Fruit fly (Drosophila melanogaster) whole organism, embryonic: ENCODE measurements around the gene CG17121.

Source experiments
- Abd-B ChIP-seq: fragments of 200-800 bp; sonication (Bioruptor generic); optimal IDR thresholded peaks from 2 replicates; lab custom pipeline; 2018; ENCODE audit warnings: missing biosample characterization, mild to moderate bottlenecking, missing genetic modification characterization, moderate library complexity
- B-H2 ChIP-seq: fragments of 200-800 bp; sonication (Bioruptor generic); optimal IDR thresholded peaks from 2 replicates; lab custom pipeline; 2018; ENCODE audit warnings: missing biosample characterization, mild to moderate bottlenecking, missing genetic modification characterization
- BEAF-32 ChIP-seq: fragments of 200-800 bp; sonication (Bioruptor generic); optimal IDR thresholded peaks from 3 replicates; lab custom pipeline; 2017; ENCODE audit warnings: missing biosample characterization, missing genetic modification characterization, mild to moderate bottlenecking, moderate library complexity, missing genetic modification reagents
- Bgb ChIP-seq: fragments of 200-800 bp; sonication (Bioruptor generic); IDR thresholded peaks from 2 replicates; pipeline ENCODE4 v1.3.6; 2022; ENCODE audit warnings: missing biosample characterization, missing genetic modification characterization; ENCODE audit not compliant: partially characterized antibody
- CG10654 ChIP-seq: fragments of 200-800 bp; sonication (Bioruptor generic); optimal IDR thresholded peaks from 2 replicates; lab custom pipeline; 2016; ENCODE audit warnings: missing biosample characterization, missing genetic modification characterization
- CG11093 ChIP-seq: fragments of 200-800 bp; sonication (Bioruptor generic); IDR thresholded peaks from 3 replicates; pipeline ENCODE4 v1.3.6; 2022; ENCODE audit warnings: missing biosample characterization, missing genetic modification characterization
- CG12071 ChIP-seq: fragments of 200-800 bp; sonication (Bioruptor generic); optimal IDR thresholded peaks from 3 replicates; lab custom pipeline; 2018; ENCODE audit warnings: missing biosample characterization, mild to moderate bottlenecking, missing genetic modification characterization
- CG12391 ChIP-seq: fragments of 200-800 bp; sonication (Bioruptor generic); optimal IDR thresholded peaks from 3 replicates; lab custom pipeline; 2018; ENCODE audit warnings: missing biosample characterization, mild to moderate bottlenecking, missing genetic modification characterization, moderate library complexity
- CG17568 ChIP-seq: fragments of 200-800 bp; sonication (Bioruptor generic); optimal IDR thresholded peaks from 2 replicates; lab custom pipeline; 2018; ENCODE audit warnings: missing biosample characterization, mild to moderate bottlenecking, missing genetic modification characterization, moderate library complexity
- CG17612 ChIP-seq: fragments of 200-800 bp; sonication (Bioruptor generic); IDR thresholded peaks from 2 replicates; pipeline ENCODE4 v1.3.6; 2022; ENCODE audit warnings: missing biosample characterization, missing genetic modification characterization
- CG18011 ChIP-seq: fragments of 200-800 bp; sonication (Bioruptor generic); optimal IDR thresholded peaks from 2 replicates; lab custom pipeline; 2017; ENCODE audit warnings: missing biosample characterization, missing genetic modification characterization, mild to moderate bottlenecking, moderate library complexity, missing genotype
- CG2875 ChIP-seq: fragments of 200-800 bp; sonication (Bioruptor generic); optimal IDR thresholded peaks from 2 replicates; lab custom pipeline; 2017; ENCODE audit warnings: missing biosample characterization, mild to moderate bottlenecking, missing genetic modification characterization, missing genetic modification reagents
- CG31388 ChIP-seq: fragments of 200-800 bp; sonication (Bioruptor generic); optimal IDR thresholded peaks from 2 replicates; lab custom pipeline; 2016; ENCODE audit warnings: missing biosample characterization, missing genetic modification characterization
- CG3281 ChIP-seq: fragments of 200-800 bp; sonication (Bioruptor generic); optimal IDR thresholded peaks from 3 replicates; lab custom pipeline; 2017; ENCODE audit warnings: missing biosample characterization, mild to moderate bottlenecking, missing genetic modification characterization
- CG34224 ChIP-seq: fragments of 200-800 bp; sonication (Bioruptor generic); IDR thresholded peaks from 3 replicates; pipeline ENCODE4 v1.3.6; 2022; ENCODE audit warnings: missing biosample characterization, missing genetic modification characterization; ENCODE audit not compliant: partially characterized antibody
- CG6683 ChIP-seq: fragments of 200-800 bp; sonication (Bioruptor generic); optimal IDR thresholded peaks from 2 replicates; lab custom pipeline; 2017; ENCODE audit warnings: missing biosample characterization, mild to moderate bottlenecking, missing genetic modification characterization, missing genetic modification reagents
- CG6689 ChIP-seq: fragments of 200-800 bp; sonication (Bioruptor generic); IDR thresholded peaks from 2 replicates; pipeline ENCODE4 v1.3.6; 2022; ENCODE audit warnings: missing biosample characterization, missing genetic modification characterization
- CG8924 ChIP-seq: fragments of 200-800 bp; optimal IDR thresholded peaks from 3 replicates; lab custom pipeline; 2019; ENCODE audit warnings: missing biosample characterization, mild to moderate bottlenecking, missing genetic modification characterization, moderate library complexity
- CG9932 ChIP-seq: fragments of 200-800 bp; sonication (Bioruptor generic); IDR thresholded peaks from 2 replicates; pipeline ENCODE4 v1.3.6; 2022; ENCODE audit warnings: missing biosample characterization, missing genetic modification characterization
- HLH3B ChIP-seq: fragments of 200-800 bp; sonication (Bioruptor generic); IDR thresholded peaks from 2 replicates; pipeline ENCODE4 v1.3.6; 2022; ENCODE audit warnings: missing biosample characterization, missing genetic modification characterization
- HLH54F ChIP-seq: fragments of 200-800 bp; sonication (Bioruptor generic); optimal IDR thresholded peaks from 3 replicates; lab custom pipeline; 2016; ENCODE audit warnings: missing biosample characterization, missing genetic modification characterization
- HmgD ChIP-seq: fragments of 200-800 bp; sonication (Bioruptor generic); optimal IDR thresholded peaks from 3 replicates; lab custom pipeline; 2016; ENCODE audit warnings: missing biosample characterization, missing genetic modification characterization
- Jarid2 ChIP-seq: fragments of 200-800 bp; sonication (Bioruptor generic); optimal IDR thresholded peaks from 3 replicates; lab custom pipeline; 2017; ENCODE audit warnings: mild to moderate bottlenecking, missing biosample characterization, missing genetic modification reagents, missing genetic modification characterization
- MBD-R2 ChIP-seq: fragments of 200-800 bp; sonication (Bioruptor generic); IDR thresholded peaks from 2 replicates; pipeline ENCODE4 v1.3.6; 2022; ENCODE audit warnings: missing biosample characterization, missing genetic modification characterization
- Med ChIP-seq: fragments of 200-800 bp; sonication (Bioruptor generic); peaks from one replicate; lab custom pipeline; 2016; ENCODE audit warnings: missing biosample characterization, missing genetic modification characterization, mild to moderate bottlenecking, inconsistent platforms, moderate library complexity
- Meics ChIP-seq: fragments of 200-800 bp; sonication (Bioruptor generic); optimal IDR thresholded peaks from 2 replicates; lab custom pipeline; 2017; ENCODE audit warnings: missing biosample characterization, mild to moderate bottlenecking, missing genetic modification characterization
- Myb ChIP-seq: fragments of 200-800 bp; sonication (Bioruptor generic); optimal IDR thresholded peaks from 2 replicates; lab custom pipeline; 2016; ENCODE audit warnings: missing biosample characterization, missing genetic modification characterization
- NK7.1 ChIP-seq: fragments of 200-800 bp; sonication (Bioruptor generic); optimal IDR thresholded peaks from 3 replicates; lab custom pipeline; 2016; ENCODE audit warnings: missing biosample characterization, missing genetic modification characterization
- Oaz ChIP-seq: fragments of 200-800 bp; sonication (Bioruptor generic); IDR thresholded peaks from 2 replicates; pipeline ENCODE4 v1.3.6; 2022; ENCODE audit warnings: missing biosample characterization, missing genetic modification characterization
- Pdp1 ChIP-seq, 2 experiments: fragments of 200-800 bp; sonication (Bioruptor generic); optimal IDR thresholded peaks; 3 replicates each; lab custom pipeline; 2016; ENCODE audit warnings: missing biosample characterization in 2 of 2, missing genetic modification characterization in 2 of 2, mild to moderate bottlenecking in 1 of 2, moderate library complexity in 1 of 2
- Scr ChIP-seq: fragments of 200-800 bp; sonication (Bioruptor generic); IDR thresholded peaks from 2 replicates; pipeline ENCODE4 v1.3.6; 2022; ENCODE audit warnings: missing biosample characterization, missing genetic modification characterization; ENCODE audit not compliant: partially characterized antibody
- Ssrp ChIP-seq: fragments of 200-800 bp; sonication (Bioruptor generic); optimal IDR thresholded peaks from 2 replicates; lab custom pipeline; 2018; ENCODE audit warnings: missing biosample characterization, mild to moderate bottlenecking, missing genetic modification characterization, moderate library complexity
- amos ChIP-seq: fragments of 200-800 bp; sonication (Bioruptor generic); IDR thresholded peaks from 2 replicates; pipeline ENCODE4 v1.3.6; 2022; ENCODE audit warnings: missing biosample characterization, missing genetic modification characterization; ENCODE audit not compliant: partially characterized antibody
- ato ChIP-seq: fragments of 200-800 bp; sonication (Bioruptor generic); IDR thresholded peaks from 2 replicates; pipeline ENCODE4 v1.3.6; 2022; ENCODE audit warnings: missing biosample characterization, missing genetic modification characterization; ENCODE audit not compliant: partially characterized antibody
- crc ChIP-seq: fragments of 200-800 bp; sonication (Bioruptor generic); optimal IDR thresholded peaks from 2 replicates; lab custom pipeline; 2016; ENCODE audit warnings: missing biosample characterization, missing genetic modification characterization
- crol ChIP-seq: fragments of 200-800 bp; sonication (Bioruptor generic); IDR thresholded peaks from 2 replicates; pipeline ENCODE4 v1.3.6; 2022; ENCODE audit warnings: missing biosample characterization, missing genetic modification characterization
- dm ChIP-seq: fragments of 200-800 bp; sonication (Bioruptor generic); optimal IDR thresholded peaks from 3 replicates; lab custom pipeline; 2016; ENCODE audit warnings: missing biosample characterization, missing genetic modification characterization
- ems ChIP-seq: fragments of 200-800 bp; sonication (Bioruptor generic); optimal IDR thresholded peaks from 3 replicates; lab custom pipeline; 2016; ENCODE audit warnings: missing biosample characterization, missing genetic modification characterization
- exex ChIP-seq: fragments of 200-800 bp; sonication (Bioruptor generic); optimal IDR thresholded peaks from 4 replicates; lab custom pipeline; 2018; ENCODE audit warnings: missing biosample characterization, mild to moderate bottlenecking, missing genetic modification characterization, moderate library complexity
- h ChIP-seq: fragments of >200 bp; optimal IDR thresholded peaks from 2 replicates; lab custom pipeline; 2017
- hb ChIP-seq: fragments of 200-800 bp; sonication (Bioruptor generic); IDR thresholded peaks from 3 replicates; pipeline ENCODE4 v1.3.6; 2022; ENCODE audit warnings: missing biosample characterization, missing genetic modification characterization; ENCODE audit not compliant: partially characterized antibody
- pzg ChIP-seq: fragments of 200-800 bp; sonication (Bioruptor generic); optimal IDR thresholded peaks from 3 replicates; lab custom pipeline; 2018; ENCODE audit warnings: missing biosample characterization, mild to moderate bottlenecking, missing genetic modification characterization, moderate library complexity
- sisA ChIP-seq: fragments of 200-800 bp; sonication (Bioruptor generic); IDR thresholded peaks from 2 replicates; pipeline ENCODE4 v1.3.6; 2022; ENCODE audit warnings: missing biosample characterization, missing genetic modification characterization
- stc ChIP-seq: fragments of 200-800 bp; sonication (Bioruptor generic); IDR thresholded peaks from 2 replicates; pipeline ENCODE4 v1.3.6; 2022; ENCODE audit warnings: missing biosample characterization, missing genetic modification characterization
- stwl ChIP-seq: fragments of 200-800 bp; sonication (Bioruptor generic); optimal IDR thresholded peaks from 3 replicates; lab custom pipeline; 2018; ENCODE audit warnings: missing biosample characterization, mild to moderate bottlenecking, missing genetic modification characterization, moderate library complexity
- trh ChIP-seq: fragments of 200-800 bp; sonication (Bioruptor generic); optimal IDR thresholded peaks from 2 replicates; lab custom pipeline; 2016; ENCODE audit warnings: missing biosample characterization, missing genetic modification characterization
- unc-4 ChIP-seq: fragments of 200-800 bp; sonication (Bioruptor generic); IDR thresholded peaks from 2 replicates; pipeline ENCODE4 v1.3.6; 2022; ENCODE audit warnings: missing biosample characterization, missing genetic modification characterization; ENCODE audit not compliant: partially characterized antibody
- usp ChIP-seq: fragments of >200 bp; optimal IDR thresholded peaks from 2 replicates; lab custom pipeline; 2017; ENCODE audit warnings: missing biosample characterization, missing genetic modification characterization
- vnd ChIP-seq: fragments of 200-800 bp; sonication (Bioruptor generic); IDR thresholded peaks from 3 replicates; pipeline ENCODE4 v1.3.6; 2022; ENCODE audit warnings: missing biosample characterization, missing genetic modification characterization; ENCODE audit not compliant: partially characterized antibody

The CG17121 gene

DNA sequence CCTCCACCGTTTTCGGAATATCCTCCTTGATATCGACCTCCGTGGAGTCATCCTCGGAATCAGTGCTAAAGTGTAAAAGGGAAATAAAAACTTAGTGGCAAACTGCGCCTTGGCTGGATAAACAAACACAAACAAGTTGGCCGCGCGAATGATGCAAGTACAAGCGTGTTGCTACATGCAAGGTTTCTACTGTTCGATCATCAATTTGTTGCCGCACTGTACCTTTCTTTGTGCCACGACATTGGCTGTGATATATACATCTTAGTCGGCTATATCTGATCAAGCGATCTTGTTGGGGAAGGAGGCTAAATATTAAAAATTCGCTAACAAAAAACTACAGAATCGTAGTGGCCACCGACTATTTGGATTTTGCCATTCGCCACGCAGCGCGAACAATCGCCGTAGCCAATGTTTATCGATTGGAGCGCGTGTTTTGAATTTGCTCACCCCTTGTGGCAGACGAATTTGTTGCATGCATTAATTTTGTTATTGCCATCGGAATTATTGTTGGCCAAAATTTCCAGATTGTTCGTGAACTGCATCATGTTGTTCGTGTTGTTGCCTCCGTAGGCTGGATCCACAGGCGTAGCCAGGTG is 5.2 kb upstream of the CG17121 start (continued):
- peak; percentile 13; the same call in 1 of the 3 replicates for TF ChIP-seq CG34224 (GFP tag; lab: Robert Waterston, UW)
- TF ChIP-seq CG17612 (GFP tag; lab: Robert Waterston, UW): no peak
- no peak for TF ChIP-seq trh (GFP tag; lab: Kevin White, UChicago)
- TF ChIP-seq Ssrp (tag; lab: Kevin White, UChicago): no peak
- TF ChIP-seq CG17568 (GFP tag; lab: Kevin White, UChicago): no peak
- TF ChIP-seq CG3281: no peak
- TF ChIP-seq crol (GFP tag; lab: Robert Waterston, UW): no peak
- no peak for TF ChIP-seq CG9932
- TF ChIP-seq vnd (GFP tag; lab: Robert Waterston, UW): 0 out of 3 replicates have a peak, but pooled peaks have one; percentile 12
- no peak for TF ChIP-seq usp (GFP tag; lab: Kevin White, UChicago)
- no peak for TF ChIP-seq CG6689 (GFP tag; lab: Robert Waterston, UW)
- TF ChIP-seq NK7.1 (GFP tag; lab: Kevin White, UChicago): no peak
- no peak for TF ChIP-seq CG12071
- TF ChIP-seq amos (GFP tag; lab: Robert Waterston, UW): peak; percentile 61
- TF ChIP-seq ems (GFP tag; lab: Kevin White, UChicago): no peak
- peak; percentile 32; the same call in 1 of the 2 replicates for TF ChIP-seq Scr (GFP tag; lab: Robert Waterston, UW)
- no peak for TF ChIP-seq CG31388 (GFP tag; lab: Kevin White, UChicago)
- no peak for TF ChIP-seq Myb (GFP tag; lab: Kevin White, UChicago)
- TF ChIP-seq CG8924 (tag; lab: Kevin White, UChicago): no peak
- peak; percentile 47 for TF ChIP-seq pzg (GFP tag; lab: Kevin White, UChicago)
- TF ChIP-seq Bgb (GFP tag; lab: Robert Waterston, UW): peak; percentile 60
- no peak for TF ChIP-seq Oaz (GFP tag; lab: Robert Waterston, UW)
- TF ChIP-seq exex (tag; lab: Kevin White, UChicago): no peak
- TF ChIP-seq stwl (tag; lab: Kevin White, UChicago): peak; percentile 4
- TF ChIP-seq CG12391: no peak
- no peak for TF ChIP-seq sisA (GFP tag; lab: Robert Waterston, UW)
- no peak for TF ChIP-seq h (lab: Kevin White, UChicago)
- TF ChIP-seq ato: no peak
- no peak for TF ChIP-seq crc (GFP tag; lab: Kevin White, UChicago)
- TF ChIP-seq HmgD (GFP tag; lab: Kevin White, UChicago): no peak
- TF ChIP-seq BEAF-32: peak; percentile 53
- peak; percentile 60 for TF ChIP-seq dm (GFP tag; lab: Kevin White, UChicago)
- no peak for TF ChIP-seq Jarid2 (GFP tag; lab: Kevin White, UChicago)
- peak in 1 of 2 experiments; percentile 39 for TF ChIP-seq Pdp1 (GFP tag; optimal IDR thresholded peaks at IDR 0.05; lab: Kevin White, UChicago)
- TF ChIP-seq Meics (GFP tag; lab: Kevin White, UChicago): no peak
- TF ChIP-seq hb (GFP tag; lab: Robert Waterston, UW): no peak
- TF ChIP-seq CG11093 (GFP tag; lab: Robert Waterston, UW): no peak
- TF ChIP-seq CG10654 (GFP tag; lab: Kevin White, UChicago): no peak
- no peak for TF ChIP-seq CG18011
- peak; percentile 43 for TF ChIP-seq Med
- no peak for TF ChIP-seq B-H2 (GFP tag; lab: Kevin White, UChicago)
- TF ChIP-seq HLH54F (GFP tag; lab: Kevin White, UChicago): no peak
- TF ChIP-seq MBD-R2: peak; percentile 51; the same call in 1 of the 2 replicates
- no peak for TF ChIP-seq CG2875 (GFP tag; lab: Kevin White, UChicago)
- no peak for TF ChIP-seq Abd-B (GFP tag; lab: Kevin White, UChicago)
- TF ChIP-seq unc-4 (GFP tag; lab: Robert Waterston, UW): 0 out of 2 replicates have a peak, but pooled peaks have one; percentile 17
- no peak for TF ChIP-seq HLH3B (GFP tag; lab: Robert Waterston, UW)
- TF ChIP-seq CG6683 (GFP tag; lab: Kevin White, UChicago): no peak
- no peak for TF ChIP-seq stc (GFP tag; lab: Robert Waterston, UW)
